Worm (Caenorhabditis elegans): ENCODE results near the gene str-149.
A peak's percentile ranks its signal among the peaks of the same experiment; 100 is the strongest.

The str-149 gene

ce11 chrV:16608478-16608877, 35.2 kb downstream of the str-149 start:
- TF ChIP-seq nhr-23 (tag; optimal IDR thresholded peaks at IDR 0.05) (no peak), elt-3 (tag; optimal IDR thresholded peaks at IDR 0.05) (no peak), egl-27 (tag; optimal IDR thresholded peaks at IDR 0.05) (no peak), mdl-1 (tag; optimal IDR thresholded peaks at IDR 0.05) (no peak), F13H6.1 (tag; optimal IDR thresholded peaks at IDR 0.05) (no peak), nhr-25 (tag; optimal IDR thresholded peaks at IDR 0.05) (no peak), fos-1 (tag; optimal IDR thresholded peaks at IDR 0.05) (peak; percentile 24), unc-39 (tag; optimal IDR thresholded peaks at IDR 0.05) (no peak)

- TF ChIP-seq aly-2 (tag; optimal IDR thresholded peaks at IDR 0.05) = no peak
- peak; percentile 13 for TF ChIP-seq crh-2 (tag; optimal IDR thresholded peaks at IDR 0.05)
- no peak for TF ChIP-seq ama-1 (optimal IDR thresholded peaks at IDR 0.05)
- TF ChIP-seq sma-9 (GFP tag; optimal IDR thresholded peaks at IDR 0.05) = peak; percentile 10
- no peak for TF ChIP-seq sma-9 (tag; optimal IDR thresholded peaks at IDR 0.05)
- peak; percentile 84 for TF ChIP-seq fos-1 (tag; optimal IDR thresholded peaks at IDR 0.05)
Measured at ce11 chrV:16610094-16610493, 36.8 kb downstream of the str-149 start.

ce11 chrV:16610791-16611385, 37.6 kb downstream of the str-149 start, which contains the start of gene srw-54:
Gene srw-54 (plus strand): TSS chrV:16611335.
- peak; percentile 49 for TF ChIP-seq fos-1 (tag; optimal IDR thresholded peaks at IDR 0.05)
- no peak for TF ChIP-seq nhr-25 (tag; optimal IDR thresholded peaks at IDR 0.05)

ce11 chrV:16617462-16617861, 44.2 kb downstream of the str-149 start, which contains the start of gene Y70C5A.4:
Gene Y70C5A.4 (plus strand): TSS chrV:16617762.
- TF ChIP-seq sma-9 (GFP tag; optimal IDR thresholded peaks at IDR 0.05) (no peak), sma-9 (tag; optimal IDR thresholded peaks at IDR 0.05) (no peak), nhr-6 (tag; optimal IDR thresholded peaks at IDR 0.05) (no peak)

- TF ChIP-seq fos-1 (tag; optimal IDR thresholded peaks at IDR 0.05) (peak; percentile 22), ztf-1 (GFP tag; conservative IDR thresholded peaks at IDR 0.05) (no peak)
Measured at ce11 chrV:16620874-16621273, 47.6 kb downstream of the str-149 start, which contains the start of gene Y70C5A.3. Gene Y70C5A.3 (minus strand): TSS chrV:16620923.

ce11 chrV:16621894-16622293, 48.6 kb downstream of the str-149 start:
- TF ChIP-seq sma-3 (GFP tag; optimal IDR thresholded peaks at IDR 0.05) = no peak

- TF ChIP-seq snpc-4 (tag; optimal IDR thresholded peaks at IDR 0.05) (no peak), ceh-16 (tag; optimal IDR thresholded peaks at IDR 0.05) (no peak), unc-39 (tag; optimal IDR thresholded peaks at IDR 0.05) (no peak), lin-11 (tag; optimal IDR thresholded peaks at IDR 0.05) (no peak)
Measured at ce11 chrV:16622754-16623261, 49.5 kb downstream of the str-149 start, which contains the start of gene Y70C5A.2. Gene Y70C5A.2 (minus strand): TSS chrV:16623211.
